Worm (Caenorhabditis elegans): ENCODE results near the gene srx-122.

- TF ChIP-seq snpc-4 (tag; optimal IDR thresholded peaks at IDR 0.05): no peak
- TF ChIP-seq elt-2 (tag; optimal IDR thresholded peaks at IDR 0.05): no peak
- no peak for TF ChIP-seq sptf-1 (tag; optimal IDR thresholded peaks at IDR 0.05)
These were observed 24.5 kb downstream of the srx-122 start, which contains the start of gene T28A11.20 for ce11 chrV:3273156-3273555.

All from whole organism, L1 larva.